Worm (Caenorhabditis elegans) whole organism, late embryonic: ENCODE results near the gene set-19.

Experiments
- F13H6.1 ChIP-seq: sonication (generic microtip); optimal IDR thresholded peaks from 2 replicates; lab custom pipeline; 2016; ENCODE audit warnings: missing genetic modification characterization, missing compliant biosample characterization
- ama-1 ChIP-seq: fragments of 150-350 bp; optimal IDR thresholded peaks from 2 replicates; lab custom pipeline; 2014
- ceh-24 ChIP-seq: sonication (generic microtip); optimal IDR thresholded peaks from 2 replicates; lab custom pipeline; 2016; ENCODE audit warnings: mild to moderate bottlenecking, missing genetic modification characterization, missing compliant biosample characterization
- ceh-31 ChIP-seq: sonication (generic microtip); optimal IDR thresholded peaks from 2 replicates; lab custom pipeline; 2016; ENCODE audit warnings: missing genetic modification characterization, missing compliant biosample characterization
- ceh-9 ChIP-seq: sonication (generic microtip); optimal IDR thresholded peaks from 2 replicates; lab custom pipeline; 2016; ENCODE audit warnings: mild to moderate bottlenecking, missing genetic modification characterization, inconsistent platforms, missing compliant biosample characterization
- elt-2 ChIP-seq: sonication (generic microtip); optimal IDR thresholded peaks from 2 replicates; lab custom pipeline; 2016; ENCODE audit warnings: missing genetic modification reagents, missing genetic modification characterization, missing compliant biosample characterization
- ets-4 ChIP-seq: sonication (generic microtip); optimal IDR thresholded peaks from 2 replicates; lab custom pipeline; 2016; ENCODE audit warnings: missing genetic modification characterization, missing compliant biosample characterization
- fax-1 ChIP-seq: sonication (generic microtip); optimal IDR thresholded peaks from 2 replicates; lab custom pipeline; 2016; ENCODE audit warnings: missing genotype, missing genetic modification characterization, missing compliant biosample characterization
- hlh-13 ChIP-seq: fragments of 200-800 bp; sonication (Bioruptor generic); optimal IDR thresholded peaks from 2 replicates; lab custom pipeline; 2018; ENCODE audit warnings: mild to moderate bottlenecking, missing genetic modification characterization, missing compliant biosample characterization
- lin-11 ChIP-seq: fragments of 200-800 bp; sonication (Bioruptor generic); optimal IDR thresholded peaks from 2 replicates; lab custom pipeline; 2018; ENCODE audit warnings: mild to moderate bottlenecking, missing genetic modification characterization, missing compliant biosample characterization
- nhr-11 ChIP-seq: fragments of 150-350 bp; optimal IDR thresholded peaks from 2 replicates; lab custom pipeline; 2014; ENCODE audit warnings: missing biosample characterization, missing genetic modification characterization
- ttx-3 ChIP-seq: sonication (generic microtip); optimal IDR thresholded peaks from 2 replicates; lab custom pipeline; 2016; ENCODE audit warnings: missing genetic modification reagents, missing genetic modification characterization, missing compliant biosample characterization
- unc-86 ChIP-seq: sonication (generic microtip); optimal IDR thresholded peaks from 2 replicates; lab custom pipeline; 2016; ENCODE audit warnings: missing genetic modification characterization, missing compliant biosample characterization

ce11 chrX:5710637-5711036 is 30.6 kb upstream of the set-19 start, which contains the start of gene cat-1:
- no peak for TF ChIP-seq ets-4 (tag; lab: Kevin White, UChicago)
- TF ChIP-seq fax-1 (tag; lab: Kevin White, UChicago), result no peak
- TF ChIP-seq ceh-9 (tag; lab: Kevin White, UChicago), result no peak
- TF ChIP-seq ceh-24, result no peak
- no peak for TF ChIP-seq ttx-3 (tag; lab: Kevin White, UChicago)
- TF ChIP-seq F13H6.1, result no peak
- no peak for TF ChIP-seq hlh-13 (GFP tag; lab: Kevin White, UChicago)
- TF ChIP-seq elt-2, result no peak
- TF ChIP-seq lin-11 (tag; lab: Kevin White, UChicago), result no peak
- TF ChIP-seq ama-1 (lab: Kevin White, UChicago), result no peak
- no peak for TF ChIP-seq ceh-31 (tag; lab: Kevin White, UChicago)
- TF ChIP-seq nhr-11 (tag; lab: Kevin White, UChicago), result no peak
- TF ChIP-seq unc-86 (tag; lab: Kevin White, UChicago), result no peak
